Fruit fly (Drosophila melanogaster) whole organism: ENCODE results near the gene pasi2.

ENCODE experiments used
- CG8478 ChIP-seq: fragments of >200 bp; optimal IDR thresholded peaks from 2 replicates; lab custom pipeline; 2018; ENCODE audit warnings: inconsistent platforms
- Dll ChIP-seq: fragments of >200 bp; optimal IDR thresholded peaks from 2 replicates; lab custom pipeline; 2017
- EcR ChIP-seq, 2 experiments: fragments of >200 bp; optimal IDR thresholded peaks; 2 replicates each; lab custom pipeline; 2017; ENCODE audit warnings: missing biosample characterization in 2 of 2, missing genetic modification characterization in 2 of 2, missing genetic modification reagents in 2 of 2
- pan ChIP-seq: fragments of >200 bp; optimal IDR thresholded peaks from 2 replicates; lab custom pipeline; 2017
- psq ChIP-seq: fragments of >200 bp; optimal IDR thresholded peaks from 2 replicates; lab custom pipeline; 2017
- usp ChIP-seq: fragments of >200 bp; optimal IDR thresholded peaks from 2 replicates; lab custom pipeline; 2017; ENCODE audit warnings: missing biosample characterization, missing genetic modification characterization, mixed read lengths

- TF ChIP-seq EcR (GFP tag; optimal IDR thresholded peaks at IDR 0.05; lab: Kevin White, UChicago) (no peak), usp (GFP tag; lab: Kevin White, UChicago) (no peak), pan (no peak), psq (lab: Kevin White, UChicago) (no peak), CG8478 (no peak), Dll (lab: Kevin White, UChicago) (no peak)
Measured at dm6 chr3R:9385987-9386386, 51.0 kb downstream of the pasi2 start.
